Worm (Caenorhabditis elegans) whole organism, L3 larva: ENCODE measurements around the gene fbxa-75.

Experiments used
- ZK546.5 ChIP-seq: sonication (generic microtip); optimal IDR thresholded peaks from 2 replicates; lab custom pipeline; 2017; ENCODE audit warnings: missing biosample characterization, missing genetic modification characterization
- aly-2 ChIP-seq: fragments of 150-350 bp; optimal IDR thresholded peaks from 2 replicates; lab custom pipeline; 2014; ENCODE audit warnings: missing biosample characterization, missing genetic modification characterization
- ceh-16 ChIP-seq: sonication (generic microtip); optimal IDR thresholded peaks from 2 replicates; lab custom pipeline; 2017; ENCODE audit warnings: missing biosample characterization, missing genetic modification characterization
- egl-5 ChIP-seq: fragments of 150-350 bp; optimal IDR thresholded peaks from 2 replicates; lab custom pipeline; 2017; ENCODE audit warnings: missing biosample characterization, missing genetic modification reagents, missing genetic modification characterization, inconsistent platforms
- elt-1 ChIP-seq: fragments of 150-350 bp; optimal IDR thresholded peaks from 2 replicates; lab custom pipeline; 2014; ENCODE audit warnings: missing biosample characterization, missing genetic modification characterization
- elt-2 ChIP-seq: sonication (generic microtip); optimal IDR thresholded peaks from 2 replicates; lab custom pipeline; 2016; ENCODE audit warnings: missing genetic modification reagents, mild to moderate bottlenecking, missing genetic modification characterization, missing compliant biosample characterization
- elt-3 ChIP-seq, 3 experiments: fragments of 150-350 bp in 1 of 3; sonication (generic microtip) in 2 of 3; optimal IDR thresholded peaks; 2 replicates in 2 of 3; 4 replicates in 1 of 3; lab custom pipeline; 2014 to 2017; ENCODE audit warnings: missing biosample characterization in 3 of 3, missing genetic modification characterization in 3 of 3
- fkh-10 ChIP-seq: sonication (generic microtip); optimal IDR thresholded peaks from 2 replicates; lab custom pipeline; 2017; ENCODE audit warnings: missing biosample characterization, missing genetic modification reagents, missing genetic modification characterization
- jun-1 ChIP-seq: fragments of 150-350 bp; optimal IDR thresholded peaks from 2 replicates; lab custom pipeline; 2014; ENCODE audit warnings: missing biosample characterization, missing genetic modification reagents, missing genetic modification characterization
- lin-15B ChIP-seq: fragments of 150-350 bp; optimal IDR thresholded peaks from 2 replicates; lab custom pipeline; 2014; ENCODE audit warnings: missing biosample characterization, missing genetic modification characterization
- lin-39 ChIP-seq: fragments of 150-350 bp; optimal IDR thresholded peaks from 2 replicates; lab custom pipeline; 2018; ENCODE audit warnings: missing biosample characterization, missing genetic modification reagents, missing genetic modification characterization
- lsy-12 ChIP-seq: sonication (generic microtip); optimal IDR thresholded peaks from 2 replicates; lab custom pipeline; 2016; ENCODE audit warnings: mild to moderate bottlenecking, missing genetic modification characterization, missing compliant biosample characterization
- mdl-1 ChIP-seq: fragments of 150-350 bp; optimal IDR thresholded peaks from 2 replicates; lab custom pipeline; 2014; ENCODE audit warnings: missing biosample characterization, missing genetic modification characterization
- mml-1 ChIP-seq: fragments of 150-350 bp; sonication (generic microtip); optimal IDR thresholded peaks from 3 replicates; lab custom pipeline; 2014; ENCODE audit warnings: missing biosample characterization, missing genetic modification characterization
- nfya-1 ChIP-seq: sonication (generic microtip); optimal IDR thresholded peaks from 2 replicates; lab custom pipeline; 2017; ENCODE audit warnings: missing genetic modification characterization, mild to moderate bottlenecking, missing compliant biosample characterization, antibody characterized with exemption, moderate library complexity; ENCODE audit not compliant: insufficient read depth
- nhr-11 ChIP-seq: fragments of 150-350 bp; optimal IDR thresholded peaks from 2 replicates; lab custom pipeline; 2014; ENCODE audit warnings: missing biosample characterization, missing genetic modification characterization
- nhr-12 ChIP-seq: fragments of 150-350 bp; optimal IDR thresholded peaks from 2 replicates; lab custom pipeline; 2014; ENCODE audit warnings: missing biosample characterization, missing genetic modification characterization
- nhr-23 ChIP-seq: fragments of 150-350 bp; optimal IDR thresholded peaks from 2 replicates; lab custom pipeline; 2014; ENCODE audit warnings: missing biosample characterization, missing genetic modification reagents, missing genetic modification characterization
- nhr-28 ChIP-seq: fragments of 150-350 bp; optimal IDR thresholded peaks from 2 replicates; lab custom pipeline; 2014; ENCODE audit warnings: missing biosample characterization, missing genetic modification characterization
- nhr-77 ChIP-seq: fragments of 150-350 bp; optimal IDR thresholded peaks from 2 replicates; lab custom pipeline; 2014; ENCODE audit warnings: missing biosample characterization, missing genetic modification characterization
- pha-4 ChIP-seq: fragments of 150-350 bp; optimal IDR thresholded peaks from 2 replicates; lab custom pipeline; 2014; ENCODE audit warnings: missing biosample characterization, missing genetic modification reagents, missing genetic modification characterization
- pqm-1 ChIP-seq: fragments of 150-350 bp; optimal IDR thresholded peaks from 2 replicates; lab custom pipeline; 2017; ENCODE audit warnings: missing biosample characterization, missing genetic modification characterization, inconsistent platforms
- sea-2 ChIP-seq: fragments of 150-350 bp; sonication (generic microtip); optimal IDR thresholded peaks from 4 replicates; lab custom pipeline; 2014; ENCODE audit warnings: missing biosample characterization, missing genetic modification reagents, missing genetic modification characterization
- skn-1 ChIP-seq: fragments of 150-350 bp; optimal IDR thresholded peaks from 2 replicates; lab custom pipeline; 2014; ENCODE audit warnings: missing biosample characterization, missing genetic modification characterization
- snpc-4 ChIP-seq: fragments of 150-350 bp; optimal IDR thresholded peaks from 2 replicates; lab custom pipeline; 2014; ENCODE audit warnings: missing biosample characterization, missing genetic modification characterization
- unc-62 ChIP-seq: fragments of 150-350 bp; sonication (generic microtip); optimal IDR thresholded peaks from 4 replicates; lab custom pipeline; 2014; ENCODE audit warnings: missing biosample characterization, missing genetic modification reagents, missing genetic modification characterization
- ztf-11 ChIP-seq: fragments of 150-350 bp; optimal IDR thresholded peaks from 2 replicates; lab custom pipeline; 2014; ENCODE audit warnings: missing biosample characterization, missing genetic modification characterization
- ztf-4 ChIP-seq: fragments of 150-350 bp; optimal IDR thresholded peaks from 2 replicates; lab custom pipeline; 2014; ENCODE audit warnings: missing biosample characterization, missing genetic modification characterization

fbxa-75 gene

ce11 chrIII:1321561-1321960 is 18.0 kb downstream of the fbxa-75 start, which contains the start of gene fbxa-15:
TSS of gene fbxa-15 (minus strand) at chrIII:1321661.
- TF ChIP-seq pqm-1 (tag; lab: Kevin White, UChicago) (peak; percentile 1), aly-2 (tag; lab: Kevin White, UChicago) (no peak), nfya-1 (tag; lab: Kevin White, UChicago) (no peak), elt-2 (tag; lab: Kevin White, UChicago) (peak; percentile 9)

- TF ChIP-seq ZK546.5 (tag; lab: Kevin White, UChicago) (no peak), pqm-1 (tag; lab: Kevin White, UChicago) (peak; percentile 81), lsy-12 (tag; lab: Kevin White, UChicago) (no peak), elt-2 (tag; lab: Kevin White, UChicago) (peak; percentile 94), ztf-4 (no peak)
- TF ChIP-seq, all 47 proteins: peak for 2
Measured at ce11 chrIII:1323555-1323954, 20.0 kb downstream of the fbxa-75 start.

- TF ChIP-seq nhr-23 (tag; lab: Kevin White, UChicago) (no peak), lin-39 (no peak), snpc-4 (tag; lab: Kevin White, UChicago) (no peak), ZK546.5 (tag; lab: Kevin White, UChicago) (no peak), ceh-16 (tag; lab: Kevin White, UChicago) (no peak), aly-2 (tag; lab: Kevin White, UChicago) (no peak), fkh-10 (GFP tag; lab: Kevin White, UChicago) (no peak), elt-3 (tag; optimal IDR thresholded peaks at IDR 0.05; lab: Kevin White, UChicago) (no peak)
Measured at ce11 chrIII:1324513-1324912, 21.0 kb downstream of the fbxa-75 start, which contains the start of gene fbxa-14. TSS of gene fbxa-14 (minus strand) at chrIII:1324613.

ce11 chrIII:1326490-1326889 is 23.0 kb downstream of the fbxa-75 start, which contains the start of gene Y82E9BL.18:
TSS of gene Y82E9BL.18 (plus strand) at chrIII:1326790.
- TF ChIP-seq nhr-11 (tag; lab: Kevin White, UChicago) (no peak), sea-2 (GFP tag; lab: Kevin White, UChicago) (no peak), unc-62 (GFP tag; lab: Kevin White, UChicago) (no peak), mml-1 (no peak), elt-1 (tag; lab: Kevin White, UChicago) (no peak), pha-4 (tag; lab: Kevin White, UChicago) (no peak), mdl-1 (no peak), lin-15B (tag; lab: Kevin White, UChicago) (no peak), jun-1 (tag; lab: Kevin White, UChicago) (no peak), skn-1 (no peak), ztf-11 (tag; lab: Kevin White, UChicago) (no peak), aly-2 (tag; lab: Kevin White, UChicago) (no peak), pqm-1 (tag; lab: Kevin White, UChicago) (no peak), nhr-77 (tag; lab: Kevin White, UChicago) (no peak), nhr-12 (no peak)

ce11 chrIII:1331894-1332293 is 28.4 kb downstream of the fbxa-75 start, which contains the start of gene Y82E9BL.19:
TSS of gene Y82E9BL.19 (plus strand) at chrIII:1332016.
- TF ChIP-seq egl-5 (no peak), elt-2 (tag; lab: Kevin White, UChicago) (peak; percentile 68)

- no peak for TF ChIP-seq nfya-1 (tag; lab: Kevin White, UChicago)
Measured at ce11 chrIII:1340240-1340639, 36.7 kb downstream of the fbxa-75 start, which contains the start of gene fbxa-5. TSS of gene fbxa-5 (minus strand) at chrIII:1340340.

- peak; percentile 67 for TF ChIP-seq elt-2 (tag; lab: Kevin White, UChicago)
- TF ChIP-seq pha-4 (tag; lab: Kevin White, UChicago) = peak; percentile 20
- TF ChIP-seq nhr-77 (tag; lab: Kevin White, UChicago) = no peak
- no peak for TF ChIP-seq nhr-28 (tag; lab: Kevin White, UChicago)
Measured at ce11 chrIII:1342488-1342887, 39.0 kb downstream of the fbxa-75 start, which contains the start of gene fbxa-26. TSS of gene fbxa-26 (minus strand) at chrIII:1342522.
